Worm (Caenorhabditis elegans) whole organism, L3 larva: ENCODE results near the gene Y73B6BL.31.

Source experiments
- R02D3.7 ChIP-seq: fragments of 150-350 bp; optimal IDR thresholded peaks from 2 replicates; lab custom pipeline; 2014; ENCODE audit warnings: missing biosample characterization, missing genetic modification characterization
- ama-1 ChIP-seq: fragments of 150-350 bp; optimal IDR thresholded peaks from 2 replicates; lab custom pipeline; 2018
- ceh-16 ChIP-seq: sonication (generic microtip); optimal IDR thresholded peaks from 2 replicates; lab custom pipeline; 2017; ENCODE audit warnings: missing biosample characterization, missing genetic modification characterization
- ceh-9 ChIP-seq: sonication (generic microtip); optimal IDR thresholded peaks from 2 replicates; lab custom pipeline; 2018; ENCODE audit warnings: missing biosample characterization, missing genetic modification characterization
- egl-27 ChIP-seq: sonication (generic microtip); optimal IDR thresholded peaks from 4 replicates; lab custom pipeline; 2017; ENCODE audit warnings: missing biosample characterization, missing genetic modification reagents, missing genetic modification characterization
- egl-5 ChIP-seq: fragments of 150-350 bp; optimal IDR thresholded peaks from 2 replicates; lab custom pipeline; 2017; ENCODE audit warnings: missing biosample characterization, missing genetic modification reagents, missing genetic modification characterization, inconsistent platforms
- elt-1 ChIP-seq: fragments of 150-350 bp; optimal IDR thresholded peaks from 2 replicates; lab custom pipeline; 2014; ENCODE audit warnings: missing biosample characterization, missing genetic modification characterization
- elt-2 ChIP-seq: sonication (generic microtip); optimal IDR thresholded peaks from 2 replicates; lab custom pipeline; 2016; ENCODE audit warnings: missing genetic modification reagents, mild to moderate bottlenecking, missing genetic modification characterization, missing compliant biosample characterization
- eor-1 ChIP-seq, 2 experiments: fragments of 150-350 bp; optimal IDR thresholded peaks; 2 replicates each; lab custom pipeline; 2014 to 2018; ENCODE audit warnings: missing biosample characterization in 2 of 2, missing genetic modification characterization in 2 of 2
- fkh-10 ChIP-seq: sonication (generic microtip); optimal IDR thresholded peaks from 2 replicates; lab custom pipeline; 2017; ENCODE audit warnings: missing biosample characterization, missing genetic modification reagents, missing genetic modification characterization
- fkh-2 ChIP-seq: fragments of 150-350 bp; optimal IDR thresholded peaks from 2 replicates; lab custom pipeline; 2014; ENCODE audit warnings: missing biosample characterization, missing genetic modification reagents, missing genetic modification characterization
- fos-1 ChIP-seq: fragments of 150-350 bp; optimal IDR thresholded peaks from 2 replicates; lab custom pipeline; 2014; ENCODE audit warnings: missing biosample characterization, missing genetic modification characterization
- hmg-11 ChIP-seq: sonication (generic microtip); optimal IDR thresholded peaks from 2 replicates; lab custom pipeline; 2016; ENCODE audit warnings: missing genetic modification characterization, missing compliant biosample characterization
- jun-1 ChIP-seq: fragments of 150-350 bp; optimal IDR thresholded peaks from 2 replicates; lab custom pipeline; 2014; ENCODE audit warnings: missing biosample characterization, missing genetic modification reagents, missing genetic modification characterization
- lin-15B ChIP-seq: fragments of 150-350 bp; optimal IDR thresholded peaks from 2 replicates; lab custom pipeline; 2014; ENCODE audit warnings: missing biosample characterization, missing genetic modification characterization
- lin-39 ChIP-seq: fragments of 150-350 bp; optimal IDR thresholded peaks from 2 replicates; lab custom pipeline; 2018; ENCODE audit warnings: missing biosample characterization, missing genetic modification reagents, missing genetic modification characterization
- lsy-12 ChIP-seq: sonication (generic microtip); optimal IDR thresholded peaks from 2 replicates; lab custom pipeline; 2016; ENCODE audit warnings: mild to moderate bottlenecking, missing genetic modification characterization, missing compliant biosample characterization
- mdl-1 ChIP-seq: fragments of 150-350 bp; optimal IDR thresholded peaks from 2 replicates; lab custom pipeline; 2014; ENCODE audit warnings: missing biosample characterization, missing genetic modification characterization
- mml-1 ChIP-seq: fragments of 150-350 bp; sonication (generic microtip); optimal IDR thresholded peaks from 3 replicates; lab custom pipeline; 2014; ENCODE audit warnings: missing biosample characterization, missing genetic modification characterization
- nfya-1 ChIP-seq: sonication (generic microtip); optimal IDR thresholded peaks from 2 replicates; lab custom pipeline; 2017; ENCODE audit warnings: missing genetic modification characterization, mild to moderate bottlenecking, missing compliant biosample characterization, antibody characterized with exemption, moderate library complexity; ENCODE audit not compliant: insufficient read depth
- nhr-11 ChIP-seq: fragments of 150-350 bp; optimal IDR thresholded peaks from 2 replicates; lab custom pipeline; 2014; ENCODE audit warnings: missing biosample characterization, missing genetic modification characterization
- nhr-12 ChIP-seq: fragments of 150-350 bp; optimal IDR thresholded peaks from 2 replicates; lab custom pipeline; 2014; ENCODE audit warnings: missing biosample characterization, missing genetic modification characterization
- nhr-23 ChIP-seq: fragments of 150-350 bp; optimal IDR thresholded peaks from 2 replicates; lab custom pipeline; 2014; ENCODE audit warnings: missing biosample characterization, missing genetic modification reagents, missing genetic modification characterization
- nhr-237 ChIP-seq: fragments of 150-350 bp; optimal IDR thresholded peaks from 2 replicates; lab custom pipeline; 2014; ENCODE audit warnings: missing biosample characterization, missing genetic modification characterization
- nhr-28 ChIP-seq: fragments of 150-350 bp; optimal IDR thresholded peaks from 2 replicates; lab custom pipeline; 2014; ENCODE audit warnings: missing biosample characterization, missing genetic modification characterization
- nhr-43 ChIP-seq: sonication (generic microtip); optimal IDR thresholded peaks from 2 replicates; lab custom pipeline; 2016; ENCODE audit warnings: mild to moderate bottlenecking, missing genetic modification characterization, missing compliant biosample characterization; ENCODE audit not compliant: poor library complexity, severe bottlenecking
- nhr-67 ChIP-seq: fragments of 150-350 bp; optimal IDR thresholded peaks from 2 replicates; lab custom pipeline; 2014; ENCODE audit warnings: missing biosample characterization, missing genetic modification characterization
- nhr-76 ChIP-seq: fragments of 150-350 bp; sonication (generic microtip); optimal IDR thresholded peaks from 5 replicates; lab custom pipeline; 2014; ENCODE audit warnings: missing biosample characterization, missing genetic modification characterization
- nhr-77 ChIP-seq: fragments of 150-350 bp; optimal IDR thresholded peaks from 2 replicates; lab custom pipeline; 2014; ENCODE audit warnings: missing biosample characterization, missing genetic modification characterization
- pha-4 ChIP-seq: fragments of 150-350 bp; optimal IDR thresholded peaks from 2 replicates; lab custom pipeline; 2014; ENCODE audit warnings: missing biosample characterization, missing genetic modification reagents, missing genetic modification characterization
- pqm-1 ChIP-seq: fragments of 150-350 bp; optimal IDR thresholded peaks from 2 replicates; lab custom pipeline; 2017; ENCODE audit warnings: missing biosample characterization, missing genetic modification characterization, inconsistent platforms
- sea-2 ChIP-seq: fragments of 150-350 bp; sonication (generic microtip); optimal IDR thresholded peaks from 4 replicates; lab custom pipeline; 2014; ENCODE audit warnings: missing biosample characterization, missing genetic modification reagents, missing genetic modification characterization
- skn-1 ChIP-seq: fragments of 150-350 bp; optimal IDR thresholded peaks from 2 replicates; lab custom pipeline; 2014; ENCODE audit warnings: missing biosample characterization, missing genetic modification characterization
- snpc-4 ChIP-seq: fragments of 150-350 bp; optimal IDR thresholded peaks from 2 replicates; lab custom pipeline; 2014; ENCODE audit warnings: missing biosample characterization, missing genetic modification characterization
- unc-39 ChIP-seq: sonication (generic microtip); optimal IDR thresholded peaks from 4 replicates; lab custom pipeline; 2017; ENCODE audit warnings: missing biosample characterization, missing genetic modification characterization
- unc-62 ChIP-seq: fragments of 150-350 bp; sonication (generic microtip); optimal IDR thresholded peaks from 4 replicates; lab custom pipeline; 2014; ENCODE audit warnings: missing biosample characterization, missing genetic modification reagents, missing genetic modification characterization
- zag-1 ChIP-seq: fragments of 150-350 bp; optimal IDR thresholded peaks from 2 replicates; lab custom pipeline; 2014; ENCODE audit warnings: missing biosample characterization, missing genetic modification characterization
- ztf-4 ChIP-seq: fragments of 150-350 bp; optimal IDR thresholded peaks from 2 replicates; lab custom pipeline; 2014; ENCODE audit warnings: missing biosample characterization, missing genetic modification characterization

Y73B6BL.31 gene

ce11 chrIV:6441601-6442000, at the start of gene Y73B6BL.31:
Gene Y73B6BL.31, plus strand, starts transcription at chrIV:6441901.
- TF ChIP-seq pha-4 (tag; lab: Kevin White, UChicago) (no peak), fos-1 (tag; lab: Kevin White, UChicago) (no peak), lin-39 (tag; lab: Kevin White, UChicago) (no peak), fkh-2 (tag; lab: Kevin White, UChicago) (no peak), nhr-11 (tag; lab: Kevin White, UChicago) (no peak), egl-27 (tag; lab: Kevin White, UChicago) (no peak), eor-1 (tag; optimal IDR thresholded peaks at IDR 0.05; lab: Kevin White, UChicago) (no peak), mml-1 (no peak), pqm-1 (tag; lab: Kevin White, UChicago) (no peak), zag-1 (tag; lab: Kevin White, UChicago) (no peak), fkh-10 (GFP tag; lab: Kevin White, UChicago) (no peak), unc-62 (GFP tag; lab: Kevin White, UChicago) (no peak), nhr-43 (tag; lab: Kevin White, UChicago) (no peak), egl-5 (tag; lab: Kevin White, UChicago) (no peak), nhr-77 (tag; lab: Kevin White, UChicago) (no peak), ztf-4 (no peak)

ce11 chrIV:6393329-6393728, 48.4 kb upstream of the Y73B6BL.31 start:
- TF ChIP-seq skn-1 (tag; lab: Kevin White, UChicago) (peak; percentile 78), ceh-9 (tag; lab: Kevin White, UChicago) (no peak), nfya-1 (tag; lab: Kevin White, UChicago) (peak; percentile 60), pha-4 (tag; lab: Kevin White, UChicago) (no peak), nhr-67 (tag; lab: Kevin White, UChicago) (no peak), mdl-1 (no peak), nhr-12 (tag; lab: Kevin White, UChicago) (no peak), ztf-4 (no peak), ama-1 (no peak), unc-39 (no peak), eor-1 (tag; optimal IDR thresholded peaks at IDR 0.05; lab: Kevin White, UChicago) (no peak), pqm-1 (tag; lab: Kevin White, UChicago) (no peak), mml-1 (no peak), nhr-237 (tag; lab: Kevin White, UChicago) (no peak), jun-1 (no peak), ceh-16 (tag; lab: Kevin White, UChicago) (no peak), unc-62 (GFP tag; lab: Kevin White, UChicago) (no peak), fos-1 (tag; lab: Kevin White, UChicago) (no peak), R02D3.7 (tag; lab: Kevin White, UChicago) (no peak), hmg-11 (tag; lab: Kevin White, UChicago) (no peak), sea-2 (GFP tag; lab: Kevin White, UChicago) (no peak), egl-5 (tag; lab: Kevin White, UChicago) (peak; percentile 51), lin-15B (tag; lab: Kevin White, UChicago) (peak; percentile 27), nhr-11 (tag; lab: Kevin White, UChicago) (peak; percentile 73), nhr-76 (tag; lab: Kevin White, UChicago) (no peak), elt-2 (tag; lab: Kevin White, UChicago) (no peak), nhr-23 (tag; lab: Kevin White, UChicago) (no peak)

ce11 chrIV:6395190-6395589, 46.5 kb upstream of the Y73B6BL.31 start:
- peak; percentile 52 for TF ChIP-seq fkh-10 (GFP tag; lab: Kevin White, UChicago)
- TF ChIP-seq jun-1: no peak
- TF ChIP-seq nhr-43 (tag; lab: Kevin White, UChicago): no peak
- TF ChIP-seq fkh-2 (tag; lab: Kevin White, UChicago): no peak
- no peak for TF ChIP-seq nhr-28 (tag; lab: Kevin White, UChicago)
- TF ChIP-seq zag-1 (tag; lab: Kevin White, UChicago): no peak
- no peak for TF ChIP-seq nhr-237 (tag; lab: Kevin White, UChicago)
- no peak for TF ChIP-seq lsy-12

- TF ChIP-seq nhr-28 (tag; lab: Kevin White, UChicago) (no peak), nhr-237 (tag; lab: Kevin White, UChicago) (no peak), snpc-4 (tag; lab: Kevin White, UChicago) (no peak), egl-27 (tag; lab: Kevin White, UChicago) (no peak), elt-1 (tag; lab: Kevin White, UChicago) (no peak), nhr-23 (tag; lab: Kevin White, UChicago) (no peak), fkh-2 (tag; lab: Kevin White, UChicago) (no peak), jun-1 (no peak), unc-62 (GFP tag; lab: Kevin White, UChicago) (no peak), skn-1 (tag; lab: Kevin White, UChicago) (no peak), elt-2 (tag; lab: Kevin White, UChicago) (no peak), nhr-43 (tag; lab: Kevin White, UChicago) (no peak)
Measured at ce11 chrIV:6402386-6402905, 39.3 kb upstream of the Y73B6BL.31 start, which contains the start of gene sfrp-1. Gene sfrp-1, minus strand, starts transcription at chrIV:6402436.
